Worm (Caenorhabditis elegans): ENCODE results near the gene clec-32.

DNA sequence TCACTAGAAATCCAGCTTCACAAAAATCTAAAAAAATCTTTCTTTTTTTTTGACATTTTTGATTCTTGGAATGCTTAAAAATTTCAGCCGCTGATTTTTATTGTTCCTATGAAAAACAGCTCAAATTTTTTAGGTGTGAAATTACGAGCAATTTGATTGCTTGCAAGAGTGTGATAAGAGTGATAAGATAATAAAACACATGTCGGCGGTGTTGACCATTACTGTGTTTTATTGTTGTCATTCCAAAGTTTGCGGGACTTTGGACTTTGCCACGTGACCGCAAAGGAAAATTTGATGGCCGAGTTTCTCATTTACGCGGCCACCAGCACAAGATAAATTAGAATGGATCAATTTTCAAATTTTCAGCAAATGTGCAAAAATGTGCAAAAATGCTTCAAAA lies 44.9 kb downstream of the clec-32 start:
- TF ChIP-seq ama-1 (optimal IDR thresholded peaks at IDR 0.05) (no peak), B0310.2 (tag; optimal IDR thresholded peaks at IDR 0.05) (no peak), flt-1 (GFP tag; IDR thresholded peaks at IDR 0.05) (no peak), sea-1 (GFP tag; conservative IDR thresholded peaks at IDR 0.05) (no peak), tbx-37 (GFP tag; conservative IDR thresholded peaks at IDR 0.05) (no peak)
